Worm (Caenorhabditis elegans): ENCODE data around the gene lpl-1.
"Not testable (repeated sequence)": the region's sequence is repeated elsewhere in the genome, so short reads cannot be mapped to it uniquely, and the experiment has no call there.

- TF ChIP-seq let-526 (GFP tag; IDR thresholded peaks at IDR 0.05); lag-1 (GFP tag; IDR thresholded peaks at IDR 0.05); xnd-1 (tag; optimal IDR thresholded peaks at IDR 0.05): not testable (repeated sequence)
These were observed 26.3 kb downstream of the lpl-1 start for ce11 chrIV:9067277-9068197.

All from whole organism, young adult.